Fruit fly (Drosophila melanogaster): Measurements from ENCODE around the gene tx.

DNA sequence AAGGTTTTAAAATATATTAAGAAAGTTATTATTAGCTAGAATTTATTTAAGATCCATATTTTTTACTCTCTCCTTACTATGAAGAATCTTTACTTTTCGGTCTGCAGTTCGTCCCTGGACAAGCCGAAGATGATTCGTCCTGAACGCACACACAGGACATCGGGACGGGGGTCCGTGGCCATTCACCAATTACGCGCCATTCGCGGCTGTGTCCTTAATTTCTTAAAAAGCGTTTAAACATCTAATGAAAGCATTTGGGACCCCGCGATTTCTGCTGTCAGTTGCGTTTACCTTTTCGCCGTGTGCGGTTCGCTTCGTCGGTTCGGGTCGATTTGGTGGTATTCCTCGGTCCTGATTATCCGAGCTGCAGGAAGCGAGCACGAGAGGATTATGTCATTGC is 17.4 kb downstream of the tx start, which contains the start of gene CG14238:
- TF ChIP-seq CG8478 (optimal IDR thresholded peaks at IDR 0.05) (no peak), CTCF (optimal IDR thresholded peaks at IDR 0.05) (no peak)
